ENCODE assay signal across 7 worm cellular contexts in genomic region chrIII:4335614-4336013, ce11.
TF ChIP-seq lines count a peak whose summit lies in the region.

No protein-coding gene starts in this region.

TF ChIP-seq in whole organism, L1 larva, 84 proteins besides CTCF, POLR2A, EP300 and RAD21 (continues in another document):
- TF ChIP-seq xbp-1 (tag; optimal IDR thresholded peaks at IDR 0.05; lab: Kevin White, UChicago) (peak; percentile 9), fkh-8 (tag; optimal IDR thresholded peaks at IDR 0.05; lab: Kevin White, UChicago) (peak; percentile 66), snu-23 (GFP tag; optimal IDR thresholded peaks at IDR 0.05; lab: Kevin White, UChicago) (peak; percentile 25), lin-35 (GFP tag; optimal IDR thresholded peaks at IDR 0.05; lab: Kevin White, UChicago) (peak in 1 of 2 experiments; percentile 37), ces-1 (GFP tag; optimal IDR thresholded peaks at IDR 0.05; lab: Kevin White, UChicago) (no peak), pag-3 (tag; optimal IDR thresholded peaks at IDR 0.05; lab: Kevin White, UChicago; ENCODE audit: borderline replicate concordance, insufficient read depth) (no peak), efl-1 (optimal IDR thresholded peaks at IDR 0.05; lab: Kevin White, UChicago) (peak in 1 of 2 experiments; percentile 48), efl-1 (GFP tag; optimal IDR thresholded peaks at IDR 0.05 in 1 of 2; lab: Kevin White, UChicago) (peak; percentile 19 to 24), lsy-2 (tag; optimal IDR thresholded peaks at IDR 0.05; lab: Kevin White, UChicago) (peak in 1 of 2 experiments; percentile 46), jun-1 (tag; optimal IDR thresholded peaks at IDR 0.05; lab: Kevin White, UChicago) (peak; percentile 41), sox-4 (tag; optimal IDR thresholded peaks at IDR 0.05; lab: Kevin White, UChicago) (no peak), unc-86 (tag; optimal IDR thresholded peaks at IDR 0.05; lab: Kevin White, UChicago) (peak; percentile 40)

TF ChIP-seq in whole organism, L2 larva, 48 proteins besides CTCF, POLR2A, EP300 and RAD21 (continues in another document):
- no peak for TF ChIP-seq unc-62 (GFP tag; optimal IDR thresholded peaks at IDR 0.05; lab: Kevin White, UChicago)
- TF ChIP-seq zag-1 (tag; optimal IDR thresholded peaks at IDR 0.05; lab: Kevin White, UChicago): peak; percentile 34
- TF ChIP-seq unc-55 (GFP tag; optimal IDR thresholded peaks at IDR 0.05; lab: Kevin White, UChicago): peak; percentile 85
- no peak for TF ChIP-seq crh-2 (tag; optimal IDR thresholded peaks at IDR 0.05; lab: Kevin White, UChicago)
- no peak for TF ChIP-seq sma-3 (GFP tag; optimal IDR thresholded peaks at IDR 0.05; lab: Kevin White, UChicago)
- TF ChIP-seq lsy-2 (tag; optimal IDR thresholded peaks at IDR 0.05; lab: Kevin White, UChicago): peak in 1 of 2 experiments; percentile 48
- TF ChIP-seq nhr-129 (tag; optimal IDR thresholded peaks at IDR 0.05; lab: Kevin White, UChicago): peak; percentile 49
- no peak for TF ChIP-seq alr-1 (tag; optimal IDR thresholded peaks at IDR 0.05; lab: Kevin White, UChicago)
- TF ChIP-seq gmeb-1 (tag; optimal IDR thresholded peaks at IDR 0.05; lab: Kevin White, UChicago): no peak
- TF ChIP-seq nhr-23 (tag; optimal IDR thresholded peaks at IDR 0.05; lab: Kevin White, UChicago): no peak
- TF ChIP-seq nhr-11 (tag; optimal IDR thresholded peaks at IDR 0.05; lab: Kevin White, UChicago): no peak
- no peak for TF ChIP-seq ZK546.5 (tag; optimal IDR thresholded peaks at IDR 0.05; lab: Kevin White, UChicago)
- TF ChIP-seq sem-4 (tag; optimal IDR thresholded peaks at IDR 0.05; lab: Kevin White, UChicago): peak; percentile 46
- no peak for TF ChIP-seq R02D3.7 (tag; optimal IDR thresholded peaks at IDR 0.05; lab: Kevin White, UChicago)

TF ChIP-seq in whole organism, L3 larva, 47 proteins besides CTCF, POLR2A, EP300 and RAD21:
- peak; percentile 81 for TF ChIP-seq nfya-1 (tag; optimal IDR thresholded peaks at IDR 0.05; lab: Kevin White, UChicago; ENCODE audit: insufficient read depth)
- TF ChIP-seq hmg-11 (tag; optimal IDR thresholded peaks at IDR 0.05; lab: Kevin White, UChicago): peak; percentile 93
- TF ChIP-seq skn-1 (tag; optimal IDR thresholded peaks at IDR 0.05; lab: Kevin White, UChicago): no peak
- no peak for TF ChIP-seq zag-1 (tag; optimal IDR thresholded peaks at IDR 0.05; lab: Kevin White, UChicago)
- TF ChIP-seq pqm-1 (tag; optimal IDR thresholded peaks at IDR 0.05; lab: Kevin White, UChicago): no peak
- TF ChIP-seq lin-15B (tag; optimal IDR thresholded peaks at IDR 0.05; lab: Kevin White, UChicago): peak; percentile 13
- peak; percentile 10 for TF ChIP-seq snpc-4 (tag; optimal IDR thresholded peaks at IDR 0.05; lab: Kevin White, UChicago)
- TF ChIP-seq lin-39 (tag; optimal IDR thresholded peaks at IDR 0.05; lab: Kevin White, UChicago): peak; percentile 48
- TF ChIP-seq egl-5 (tag; optimal IDR thresholded peaks at IDR 0.05; lab: Kevin White, UChicago): peak; percentile 40
- no peak for TF ChIP-seq sea-2 (GFP tag; optimal IDR thresholded peaks at IDR 0.05; lab: Kevin White, UChicago)
- peak; percentile 29 for TF ChIP-seq nhr-25 (tag; optimal IDR thresholded peaks at IDR 0.05; lab: Kevin White, UChicago)

TF ChIP-seq in whole organism, L4 larva, 104 proteins besides CTCF, POLR2A, EP300 and RAD21 (continues in another document):
- TF ChIP-seq fkh-10 (GFP tag; optimal IDR thresholded peaks at IDR 0.05; lab: Kevin White, UChicago): peak; percentile 6
- TF ChIP-seq T26A8.4 (GFP tag; IDR thresholded peaks at IDR 0.05; lab: Robert Waterston, UW): no peak
- TF ChIP-seq lim-7 (GFP tag; IDR thresholded peaks at IDR 0.05; lab: Robert Waterston, UW): no peak
- TF ChIP-seq lin-15B (tag; optimal IDR thresholded peaks at IDR 0.05; lab: Kevin White, UChicago): no peak
- peak in 1 of 2 experiments; percentile 59 for TF ChIP-seq mdl-1 (tag; optimal IDR thresholded peaks at IDR 0.05; lab: Kevin White, UChicago)
- TF ChIP-seq hmg-1.1 (GFP tag; IDR thresholded peaks at IDR 0.05; lab: Robert Waterston, UW): peak; percentile 74
- peak in 1 of 2 experiments; percentile 31 for TF ChIP-seq hif-1 (tag; optimal IDR thresholded peaks at IDR 0.05; lab: Kevin White, UChicago)
- TF ChIP-seq egl-43 (GFP tag; IDR thresholded peaks at IDR 0.05; lab: Robert Waterston, UW): peak; percentile 51; the same call in 1 of the 2 replicates
- TF ChIP-seq mes-2 (tag; optimal IDR thresholded peaks at IDR 0.05; lab: Kevin White, UChicago; ENCODE audit: poor library complexity, severe bottlenecking): peak; percentile 26
- TF ChIP-seq mxl-3 (GFP tag; optimal IDR thresholded peaks at IDR 0.05; lab: Kevin White, UChicago): peak; percentile 2
- no peak for TF ChIP-seq saeg-2 (GFP tag; IDR thresholded peaks at IDR 0.05; lab: Robert Waterston, UW)
- TF ChIP-seq nhr-6 (tag; optimal IDR thresholded peaks at IDR 0.05; lab: Kevin White, UChicago): no peak
- peak; percentile 17 to 35 for TF ChIP-seq lsy-2 (tag; optimal IDR thresholded peaks at IDR 0.05; lab: Kevin White, UChicago)
- peak; percentile 42; the same call in 1 of the 2 replicates for TF ChIP-seq set-16 (GFP tag; IDR thresholded peaks at IDR 0.05; lab: Robert Waterston, UW)

TF ChIP-seq in whole organism, early embryonic, 17 proteins besides CTCF, POLR2A, EP300 and RAD21:
- no peak for TF ChIP-seq F13C5.2 (tag; optimal IDR thresholded peaks at IDR 0.05; lab: Kevin White, UChicago)
- TF ChIP-seq pes-1 (GFP tag; IDR thresholded peaks at IDR 0.05; lab: Robert Waterston, UW): 0 out of 2 replicates have a peak, but pooled peaks have one; percentile 28
- TF ChIP-seq tbx-11 (GFP tag; IDR thresholded peaks at IDR 0.05; lab: Robert Waterston, UW): 0 out of 2 replicates have a peak, but pooled peaks have one; percentile 13

TF ChIP-seq in whole organism, late embryonic, 69 proteins besides CTCF, POLR2A, EP300 and RAD21:
- TF ChIP-seq C08G9.2 (tag; optimal IDR thresholded peaks at IDR 0.05; lab: Kevin White, UChicago) (peak; percentile 19), lin-11 (tag; optimal IDR thresholded peaks at IDR 0.05; lab: Kevin White, UChicago) (no peak), unc-55 (GFP tag; optimal IDR thresholded peaks at IDR 0.05; lab: Kevin White, UChicago) (peak; percentile 41), ceh-18 (tag; optimal IDR thresholded peaks at IDR 0.05; lab: Kevin White, UChicago) (no peak), nfya-1 (tag; optimal IDR thresholded peaks at IDR 0.05; lab: Kevin White, UChicago) (peak; percentile 26), ceh-31 (tag; optimal IDR thresholded peaks at IDR 0.05; lab: Kevin White, UChicago) (peak; percentile 51), ztf-16 (tag; optimal IDR thresholded peaks at IDR 0.05; lab: Kevin White, UChicago) (no peak), unc-42 (tag; optimal IDR thresholded peaks at IDR 0.05; lab: Kevin White, UChicago) (peak; percentile 14), F13H6.1 (tag; optimal IDR thresholded peaks at IDR 0.05; lab: Kevin White, UChicago) (peak; percentile 10), ceh-14 (tag; optimal IDR thresholded peaks at IDR 0.05; lab: Kevin White, UChicago) (peak; percentile 13), elt-4 (tag; optimal IDR thresholded peaks at IDR 0.05; lab: Kevin White, UChicago) (no peak)

TF ChIP-seq in whole organism, young adult, 124 proteins besides CTCF, POLR2A, EP300 and RAD21:
- peak; percentile 26 for TF ChIP-seq lin-40 (tag; optimal IDR thresholded peaks at IDR 0.05; lab: Kevin White, UChicago)
- TF ChIP-seq hmg-1.2 (GFP tag; IDR thresholded peaks at IDR 0.05; lab: Robert Waterston, UW): peak; percentile 59; the same call in 1 of the 2 replicates
- TF ChIP-seq lin-35 (GFP tag; optimal IDR thresholded peaks at IDR 0.05; lab: Kevin White, UChicago): peak in 1 of 3 experiments; percentile 28
- peak; percentile 87 for TF ChIP-seq zfh-2 (GFP tag; conservative IDR thresholded peaks at IDR 0.05; lab: Robert Waterston, UW)
- TF ChIP-seq cebp-1 (GFP tag; IDR thresholded peaks at IDR 0.05; lab: Robert Waterston, UW): no peak
- TF ChIP-seq cebp-1 (tag; optimal IDR thresholded peaks at IDR 0.05; lab: Kevin White, UChicago): peak; percentile 34
- TF ChIP-seq ceh-79 (tag; optimal IDR thresholded peaks at IDR 0.05; lab: Kevin White, UChicago): no peak
